Fruit fly (Drosophila melanogaster): ENCODE results near the gene CG6321.
A peak's percentile ranks its signal among the peaks of the same experiment; 100 is the strongest.

The CG6321 gene

dm6 chr3L:11027279-11027678, 33.7 kb downstream of the CG6321 start, which contains the start of gene CG32081:
CG32081 (plus strand) TSS chr3L:11027579.
- no peak for TF ChIP-seq kay (GFP tag; ENCODE audit: borderline replicate concordance)
- TF ChIP-seq CG12768 (GFP tag; optimal IDR thresholded peaks at IDR 0.05): no peak
- TF ChIP-seq CG11617 (GFP tag; optimal IDR thresholded peaks at IDR 0.05): no peak
- TF ChIP-seq CG1620 (GFP tag; optimal IDR thresholded peaks at IDR 0.05): no peak
- TF ChIP-seq cnc (optimal IDR thresholded peaks at IDR 0.05): no peak
- TF ChIP-seq CG14711 (tag; optimal IDR thresholded peaks at IDR 0.05): no peak

dm6 chr3L:11025261-11025660, 35.8 kb downstream of the CG6321 start, which contains the start of gene CG32079:
CG32079 (plus strand) TSS chr3L:11025561.
- TF ChIP-seq ovo (GFP tag; optimal IDR thresholded peaks at IDR 0.05): no peak
- TF ChIP-seq bab1 (GFP tag; optimal IDR thresholded peaks at IDR 0.05): no peak
- no peak for TF ChIP-seq CG11617 (GFP tag; optimal IDR thresholded peaks at IDR 0.05)
- no peak for TF ChIP-seq CG5204 (GFP tag; optimal IDR thresholded peaks at IDR 0.05)

dm6 chr3L:11023235-11023634, 37.8 kb downstream of the CG6321 start, which contains the start of gene Fad2:
Fad2 (plus strand) TSS chr3L:11023535.
- TF ChIP-seq cic (GFP tag; optimal IDR thresholded peaks at IDR 0.05): no peak

dm6 chr3L:11021958-11022357, 39.1 kb downstream of the CG6321 start:
- no peak for TF ChIP-seq CG1620 (GFP tag; optimal IDR thresholded peaks at IDR 0.05)
- no peak for TF ChIP-seq CG7101 (tag; optimal IDR thresholded peaks at IDR 0.05)
- TF ChIP-seq Hr96 (GFP tag; optimal IDR thresholded peaks at IDR 0.05): no peak

dm6 chr3L:11020058-11020457, 41.0 kb downstream of the CG6321 start:
- TF ChIP-seq cic (GFP tag; optimal IDR thresholded peaks at IDR 0.05): no peak
- no peak for TF ChIP-seq CG7045 (GFP tag; optimal IDR thresholded peaks at IDR 0.05)
- TF ChIP-seq tj (GFP tag; optimal IDR thresholded peaks at IDR 0.05): no peak
- no peak for TF ChIP-seq CG11617 (GFP tag; optimal IDR thresholded peaks at IDR 0.05)
- no peak for TF ChIP-seq Mnt (GFP tag; optimal IDR thresholded peaks at IDR 0.05)

dm6 chr3L:11015203-11015602, 45.8 kb downstream of the CG6321 start:
- no peak for TF ChIP-seq Clk (GFP tag; optimal IDR thresholded peaks at IDR 0.05)
- TF ChIP-seq cnc (optimal IDR thresholded peaks at IDR 0.05): no peak
- no peak for TF ChIP-seq cic (GFP tag; optimal IDR thresholded peaks at IDR 0.05)
- no peak for TF ChIP-seq CG33017 (tag; optimal IDR thresholded peaks at IDR 0.05)
- TF ChIP-seq CG7045 (GFP tag; optimal IDR thresholded peaks at IDR 0.05): no peak
- no peak for TF ChIP-seq CG1620 (GFP tag; optimal IDR thresholded peaks at IDR 0.05)
- TF ChIP-seq Crg-1 (GFP tag; optimal IDR thresholded peaks at IDR 0.05): no peak
- TF ChIP-seq bab1 (GFP tag; optimal IDR thresholded peaks at IDR 0.05): no peak

dm6 chr3L:11011610-11012202, 49.3 kb downstream of the CG6321 start:
- TF ChIP-seq tj (GFP tag; optimal IDR thresholded peaks at IDR 0.05): no peak
- no peak for TF ChIP-seq CG33017 (tag; optimal IDR thresholded peaks at IDR 0.05)
- TF ChIP-seq CG11617 (GFP tag; optimal IDR thresholded peaks at IDR 0.05): no peak
- TF ChIP-seq bab1 (GFP tag; optimal IDR thresholded peaks at IDR 0.05): no peak
- TF ChIP-seq CG5204 (GFP tag; optimal IDR thresholded peaks at IDR 0.05): no peak
- TF ChIP-seq cic (GFP tag; optimal IDR thresholded peaks at IDR 0.05): no peak
- TF ChIP-seq ovo (GFP tag; optimal IDR thresholded peaks at IDR 0.05): no peak
- no peak for TF ChIP-seq CG1620 (GFP tag; optimal IDR thresholded peaks at IDR 0.05)

- TF ChIP-seq Hr96 (GFP tag; optimal IDR thresholded peaks at IDR 0.05) (peak; percentile 64), CG14711 (tag; optimal IDR thresholded peaks at IDR 0.05) (no peak), kay (GFP tag; ENCODE audit: borderline replicate concordance) (no peak), Mnt (GFP tag; optimal IDR thresholded peaks at IDR 0.05) (peak; percentile 72), toe (GFP tag; optimal IDR thresholded peaks at IDR 0.05) (peak; percentile 53), CG5204 (GFP tag; optimal IDR thresholded peaks at IDR 0.05) (peak; percentile 7), cnc (optimal IDR thresholded peaks at IDR 0.05) (no peak), CG7045 (GFP tag; optimal IDR thresholded peaks at IDR 0.05) (peak; percentile 82), pad (GFP tag; optimal IDR thresholded peaks at IDR 0.05) (no peak), cic (GFP tag; optimal IDR thresholded peaks at IDR 0.05) (peak; percentile 98), Crg-1 (GFP tag; optimal IDR thresholded peaks at IDR 0.05) (no peak), tj (GFP tag; optimal IDR thresholded peaks at IDR 0.05) (peak; percentile 70), ovo (GFP tag; optimal IDR thresholded peaks at IDR 0.05) (peak; percentile 31), Clk (GFP tag; optimal IDR thresholded peaks at IDR 0.05) (peak; percentile 58), CG1620 (GFP tag; optimal IDR thresholded peaks at IDR 0.05) (no peak), CG7101 (tag; optimal IDR thresholded peaks at IDR 0.05) (peak; percentile 11), CG12768 (GFP tag; optimal IDR thresholded peaks at IDR 0.05) (peak; percentile 92), CG11617 (GFP tag; optimal IDR thresholded peaks at IDR 0.05) (peak; percentile 69), bab1 (GFP tag; optimal IDR thresholded peaks at IDR 0.05) (no peak), CG33017 (tag; optimal IDR thresholded peaks at IDR 0.05) (peak; percentile 36)
These were observed 50.6 kb downstream of the CG6321 start for dm6 chr3L:11010410-11010827.

Measured in whole organism, adult.